Fruit fly (Drosophila melanogaster) S2 (cell line): ENCODE measurements around the gene Csp.

Source experiments
- CG8478 ChIP-seq: fragments of >200 bp; optimal IDR thresholded peaks from 2 replicates; lab custom pipeline; 2018
- CTCF ChIP-seq, 2 experiments: fragments of >200 bp; optimal IDR thresholded peaks; 2 replicates each; lab custom pipeline; 2018

DNA sequence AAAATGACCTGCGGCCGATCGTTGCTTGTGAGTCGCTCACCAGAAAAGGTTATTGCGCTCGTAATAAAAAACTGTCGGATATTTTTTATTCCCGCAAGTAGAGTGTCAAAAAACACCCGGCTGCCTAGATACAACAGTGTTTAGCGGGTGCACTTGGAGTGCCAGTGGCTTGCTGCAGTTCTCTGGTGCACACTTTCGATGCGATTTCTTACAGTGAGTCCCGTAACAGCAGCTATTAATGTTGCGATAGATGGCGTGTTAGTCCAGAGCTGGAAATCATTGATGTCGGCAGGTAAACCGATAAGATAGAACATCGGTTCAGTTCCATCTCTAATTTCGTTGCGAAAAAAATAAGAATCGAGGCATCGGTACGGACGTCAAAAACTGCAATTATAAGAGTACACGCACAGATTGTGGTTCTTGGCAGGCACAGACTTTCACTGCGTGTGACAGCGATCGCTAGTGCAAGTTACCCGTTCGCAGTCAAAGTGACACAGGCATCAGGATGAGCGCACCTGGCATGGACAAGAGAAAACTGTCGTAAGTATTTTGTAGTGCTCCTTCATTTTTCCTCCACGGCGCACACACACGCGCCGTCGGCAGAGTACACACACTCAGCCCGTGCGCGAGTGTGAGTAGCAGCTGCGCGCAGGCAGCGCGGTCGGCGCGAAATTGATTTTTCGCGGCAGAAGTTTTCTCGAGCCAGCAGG is at the start of gene Csp:
- peak; percentile 93 to 97 for TF ChIP-seq CTCF (optimal IDR thresholded peaks at IDR 0.05; lab: Kevin White, UChicago)
- no peak for TF ChIP-seq CG8478
